Worm (Caenorhabditis elegans): Measurements from ENCODE around the gene C10G8.2.
A peak's percentile ranks its signal among the peaks of the same experiment; 100 is the strongest.

ce11 chrV:5319477-5319876 is 5.3 kb downstream of the C10G8.2 start, which contains the start of gene ceh-34:
- TF ChIP-seq ama-1 (optimal IDR thresholded peaks at IDR 0.05) (no peak), sea-1 (GFP tag; conservative IDR thresholded peaks at IDR 0.05) (no peak), scrt-1 (GFP tag; IDR thresholded peaks at IDR 0.05) (0 out of 2 replicates have a peak, but pooled peaks have one; percentile 45), hmbx-1 (tag; optimal IDR thresholded peaks at IDR 0.05) (no peak), ets-7 (tag; optimal IDR thresholded peaks at IDR 0.05) (no peak), ceh-36 (tag; optimal IDR thresholded peaks at IDR 0.05) (no peak), aly-1 (tag; optimal IDR thresholded peaks at IDR 0.05) (no peak), hnd-1 (tag; optimal IDR thresholded peaks at IDR 0.05) (no peak), ceh-13 (GFP tag; optimal IDR thresholded peaks at IDR 0.05) (no peak), flt-1 (GFP tag; IDR thresholded peaks at IDR 0.05) (no peak)
